Fruit fly (Drosophila melanogaster) whole organism, adult: ENCODE data around the gene Cda5.

Experiments used
- CG11617 ChIP-seq: fragments of 200-800 bp; sonication (Bioruptor generic); optimal IDR thresholded peaks from 2 replicates; lab custom pipeline; 2017; ENCODE audit warnings: mild to moderate bottlenecking, missing biosample characterization, missing genetic modification reagents, missing genetic modification characterization
- CG14711 ChIP-seq: fragments of 200-800 bp; sonication (Bioruptor generic); optimal IDR thresholded peaks from 2 replicates; lab custom pipeline; 2018; ENCODE audit warnings: missing biosample characterization, mild to moderate bottlenecking, missing genetic modification characterization, moderate library complexity
- CG1620 ChIP-seq: fragments of 200-800 bp; sonication (Bioruptor generic); optimal IDR thresholded peaks from 2 replicates; lab custom pipeline; 2016; ENCODE audit warnings: missing biosample characterization, missing genetic modification characterization
- CG5204 ChIP-seq: fragments of 200-800 bp; sonication (Bioruptor generic); optimal IDR thresholded peaks from 2 replicates; lab custom pipeline; 2016; ENCODE audit warnings: missing biosample characterization, missing genetic modification characterization
- CG7045 ChIP-seq: fragments of 200-800 bp; sonication (Bioruptor generic); optimal IDR thresholded peaks from 2 replicates; lab custom pipeline; 2017; ENCODE audit warnings: missing biosample characterization, mild to moderate bottlenecking, missing genetic modification characterization
- CG7101 ChIP-seq: fragments of 200-800 bp; sonication (Bioruptor generic); optimal IDR thresholded peaks from 2 replicates; lab custom pipeline; 2018; ENCODE audit warnings: missing biosample characterization, mild to moderate bottlenecking, missing genetic modification characterization, moderate library complexity
- Crg-1 ChIP-seq: fragments of 200-800 bp; sonication (Bioruptor generic); optimal IDR thresholded peaks from 2 replicates; lab custom pipeline; 2016; ENCODE audit warnings: missing biosample characterization, missing genetic modification characterization
- Mnt ChIP-seq: fragments of 200-800 bp; sonication (Bioruptor generic); optimal IDR thresholded peaks from 2 replicates; lab custom pipeline; 2016; ENCODE audit warnings: missing biosample characterization, mild to moderate bottlenecking, missing genetic modification characterization
- cic ChIP-seq: fragments of 200-800 bp; sonication (Bioruptor generic); optimal IDR thresholded peaks from 2 replicates; lab custom pipeline; 2017; ENCODE audit warnings: missing biosample characterization, mild to moderate bottlenecking, missing genetic modification characterization, moderate library complexity
- kay ChIP-seq: fragments of 200-800 bp; sonication (Bioruptor generic); peaks from one replicate; lab custom pipeline; 2016; ENCODE audit warnings: missing biosample characterization, missing genetic modification characterization, borderline replicate concordance
- ovo ChIP-seq: fragments of 200-800 bp; sonication (Bioruptor generic); optimal IDR thresholded peaks from 2 replicates; lab custom pipeline; 2016; ENCODE audit warnings: missing biosample characterization, missing genetic modification characterization
- tj ChIP-seq: fragments of 200-800 bp; sonication (Bioruptor generic); optimal IDR thresholded peaks from 3 replicates; lab custom pipeline; 2017; ENCODE audit warnings: missing biosample characterization, mild to moderate bottlenecking, missing genetic modification characterization, moderate library complexity

- TF ChIP-seq ovo (GFP tag; lab: Kevin White, UChicago) (no peak), CG11617 (no peak), CG14711 (no peak), Crg-1 (no peak), kay (GFP tag; lab: Kevin White, UChicago) (no peak), cic (GFP tag; lab: Kevin White, UChicago) (peak; percentile 84), CG7101 (tag; lab: Kevin White, UChicago) (no peak), Mnt (GFP tag; lab: Kevin White, UChicago) (no peak), tj (no peak), CG5204 (GFP tag; lab: Kevin White, UChicago) (no peak), CG7045 (GFP tag; lab: Kevin White, UChicago) (no peak), CG1620 (no peak)
These were observed 20.5 kb upstream of the Cda5 start for dm6 chr2L:85701-86100.
